Fruit fly (Drosophila melanogaster): ENCODE measurements around the gene beat-VII.

Gene beat-VII

DNA sequence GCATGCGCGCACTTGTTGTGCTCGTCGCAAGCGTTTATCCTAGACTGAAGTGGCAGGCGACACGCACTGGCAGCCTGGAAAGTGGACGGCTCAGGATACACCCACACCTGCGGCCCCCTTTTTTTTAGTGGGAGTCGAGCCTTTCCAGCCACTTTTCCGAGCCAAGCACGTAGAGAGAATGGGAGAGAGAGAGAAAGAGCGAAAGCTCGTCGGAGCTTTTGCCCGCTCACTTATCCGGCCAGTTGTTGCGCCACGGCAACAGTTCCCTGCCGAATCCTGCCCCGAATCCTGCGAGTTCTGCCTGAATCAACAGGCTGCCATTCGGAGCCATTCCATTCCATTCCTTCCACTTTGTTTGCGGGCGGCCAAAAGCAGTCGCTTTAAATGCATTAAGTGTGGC, at the start of gene beat-VII:
TSS of gene beat-VII (minus strand) at position 20 of the 400 bp plus-strand sequence.
- TF ChIP-seq Hr96 (GFP tag; optimal IDR thresholded peaks at IDR 0.05) (no peak), pad (GFP tag; optimal IDR thresholded peaks at IDR 0.05) (peak; percentile 46)

DNA sequence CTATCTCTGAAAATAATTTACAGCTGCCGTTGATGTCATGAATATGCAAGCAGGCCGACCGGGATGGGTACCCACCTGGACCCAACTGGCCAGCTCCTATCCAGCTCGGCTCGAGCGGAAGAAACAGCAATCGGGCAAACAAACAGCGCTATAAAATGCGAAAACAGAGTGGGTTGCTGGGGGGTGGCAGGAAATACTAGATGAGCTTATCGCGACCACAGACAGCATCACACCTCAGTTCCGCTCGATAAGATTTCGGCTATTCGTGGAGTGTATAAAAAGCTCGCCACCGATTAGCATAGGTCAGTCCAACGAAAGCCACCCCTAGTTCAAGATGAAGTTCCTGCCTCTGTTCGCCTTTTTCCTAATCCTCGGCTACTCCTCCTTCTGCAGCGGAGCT, 46.7 kb upstream of the beat-VII start, which contains the start of gene CG14245:
TSS of gene CG14245 (plus strand) at position 301 of the 400 bp plus-strand sequence.
- TF ChIP-seq Hr96 (GFP tag; optimal IDR thresholded peaks at IDR 0.05) (no peak), ovo (GFP tag; optimal IDR thresholded peaks at IDR 0.05) (no peak), CG1620 (GFP tag; optimal IDR thresholded peaks at IDR 0.05) (no peak), CG5204 (GFP tag; optimal IDR thresholded peaks at IDR 0.05) (no peak), Clk (GFP tag; optimal IDR thresholded peaks at IDR 0.05) (no peak), cnc (optimal IDR thresholded peaks at IDR 0.05) (no peak), pad (GFP tag; optimal IDR thresholded peaks at IDR 0.05) (no peak), CG11617 (GFP tag; optimal IDR thresholded peaks at IDR 0.05) (no peak), bab1 (GFP tag; optimal IDR thresholded peaks at IDR 0.05) (no peak), CG7045 (GFP tag; optimal IDR thresholded peaks at IDR 0.05) (no peak), CG7101 (tag; optimal IDR thresholded peaks at IDR 0.05) (no peak), CG33017 (tag; optimal IDR thresholded peaks at IDR 0.05) (no peak), CG14711 (tag; optimal IDR thresholded peaks at IDR 0.05) (no peak), CG12768 (GFP tag; optimal IDR thresholded peaks at IDR 0.05) (no peak), toe (GFP tag; optimal IDR thresholded peaks at IDR 0.05) (no peak), tj (GFP tag; optimal IDR thresholded peaks at IDR 0.05) (no peak), kay (GFP tag; ENCODE audit: borderline replicate concordance) (no peak)

DNA sequence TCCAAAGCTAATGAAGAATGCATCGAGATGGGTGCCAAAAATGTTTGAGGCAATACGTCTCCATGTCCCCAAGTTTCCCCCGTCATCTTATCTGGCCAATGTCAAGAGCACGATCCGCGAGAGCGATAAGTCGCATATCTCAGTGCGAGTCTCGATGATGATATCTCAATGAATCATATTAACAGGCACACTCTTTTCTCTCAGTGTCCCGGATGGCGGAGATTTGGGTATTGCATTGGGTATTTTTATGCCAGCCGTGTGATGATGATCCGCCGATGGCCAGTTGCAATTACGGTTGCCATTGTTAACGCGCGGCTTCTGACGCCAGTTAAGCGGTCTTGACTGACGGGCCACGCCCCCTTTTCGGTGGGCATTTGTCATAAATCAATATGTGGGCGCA, 45.2 kb upstream of the beat-VII start, which contains the start of gene CG14246:
TSS of gene CG14246 (plus strand) at position 301 of the 400 bp plus-strand sequence.
- no peak for TF ChIP-seq CG33017 (tag; optimal IDR thresholded peaks at IDR 0.05)
- no peak for TF ChIP-seq cic (GFP tag; optimal IDR thresholded peaks at IDR 0.05)
- no peak for TF ChIP-seq Mnt (GFP tag; optimal IDR thresholded peaks at IDR 0.05)
- TF ChIP-seq tj (GFP tag; optimal IDR thresholded peaks at IDR 0.05) = no peak
- TF ChIP-seq Clk (GFP tag; optimal IDR thresholded peaks at IDR 0.05) = no peak
- TF ChIP-seq kay (GFP tag; ENCODE audit: borderline replicate concordance) = no peak
- TF ChIP-seq pad (GFP tag; optimal IDR thresholded peaks at IDR 0.05) = no peak

DNA sequence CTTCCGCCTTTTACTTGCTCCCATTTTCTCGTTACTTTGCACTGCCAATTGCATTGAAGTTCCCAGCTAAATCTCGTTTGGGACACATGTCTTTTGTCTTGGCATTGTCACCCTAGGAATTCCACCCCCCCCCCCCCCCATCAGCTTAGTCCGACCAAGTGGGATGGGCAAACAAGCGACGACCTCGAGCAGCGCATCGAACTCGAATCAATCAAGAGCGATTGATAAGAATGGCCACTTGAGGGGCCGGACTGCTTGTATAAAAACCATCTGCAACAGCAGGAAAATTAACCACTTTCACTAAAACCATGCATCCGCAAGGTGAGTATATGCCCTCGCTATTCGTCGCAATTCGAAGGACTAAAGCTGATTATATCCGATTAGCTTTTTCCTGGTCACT, 44.1 kb upstream of the beat-VII start, which contains the start of gene CG14244:
TSS of gene CG14244 (plus strand) at position 301 of the 400 bp plus-strand sequence.
- no peak for TF ChIP-seq cnc (optimal IDR thresholded peaks at IDR 0.05)
- no peak for TF ChIP-seq Mnt (GFP tag; optimal IDR thresholded peaks at IDR 0.05)
- TF ChIP-seq CG5204 (GFP tag; optimal IDR thresholded peaks at IDR 0.05) = no peak
- TF ChIP-seq Crg-1 (GFP tag; optimal IDR thresholded peaks at IDR 0.05) = no peak

DNA sequence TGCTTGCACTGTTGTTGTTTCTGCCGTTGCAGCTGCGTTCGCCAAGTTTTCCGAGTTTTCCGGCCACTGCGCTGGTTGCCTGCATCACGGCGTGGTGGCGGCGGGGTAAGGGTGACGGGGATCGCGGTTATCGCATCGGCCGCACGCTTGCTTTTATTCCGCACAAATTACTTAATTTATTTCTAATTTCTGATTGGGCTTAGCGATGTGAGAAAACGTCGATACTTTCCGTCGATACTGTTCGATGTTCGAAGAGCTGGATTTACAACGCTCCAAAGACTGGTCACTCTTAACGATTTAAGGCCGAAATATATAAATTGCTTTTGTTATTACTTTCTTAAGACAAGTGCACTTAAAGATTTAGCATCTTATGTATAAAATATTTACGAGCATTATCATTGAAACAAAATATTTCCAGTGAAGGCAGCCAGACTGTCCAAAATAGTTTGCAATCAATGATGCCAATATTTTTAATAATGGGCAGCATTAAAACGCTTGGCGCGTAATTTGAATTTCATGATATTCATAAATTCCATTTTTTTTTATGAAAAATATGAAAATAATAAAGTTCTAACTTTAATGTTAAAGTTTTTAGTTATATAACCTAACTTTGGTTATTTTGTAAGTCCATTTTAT, 43.3 kb upstream of the beat-VII start, which contains the start of gene CG6420:
TSS of gene CG6420 (minus strand) at position 240 of the 636 bp plus-strand sequence.
- no peak for TF ChIP-seq CG33017 (tag; optimal IDR thresholded peaks at IDR 0.05)
- TF ChIP-seq toe (GFP tag; optimal IDR thresholded peaks at IDR 0.05) = no peak
- TF ChIP-seq CG7101 (tag; optimal IDR thresholded peaks at IDR 0.05) = no peak
- TF ChIP-seq CG14711 (tag; optimal IDR thresholded peaks at IDR 0.05) = no peak
- no peak for TF ChIP-seq pad (GFP tag; optimal IDR thresholded peaks at IDR 0.05)
- no peak for TF ChIP-seq CG11617 (GFP tag; optimal IDR thresholded peaks at IDR 0.05)
- TF ChIP-seq bab1 (GFP tag; optimal IDR thresholded peaks at IDR 0.05) = peak; percentile 69
- TF ChIP-seq Mnt (GFP tag; optimal IDR thresholded peaks at IDR 0.05) = peak; percentile 12

DNA sequence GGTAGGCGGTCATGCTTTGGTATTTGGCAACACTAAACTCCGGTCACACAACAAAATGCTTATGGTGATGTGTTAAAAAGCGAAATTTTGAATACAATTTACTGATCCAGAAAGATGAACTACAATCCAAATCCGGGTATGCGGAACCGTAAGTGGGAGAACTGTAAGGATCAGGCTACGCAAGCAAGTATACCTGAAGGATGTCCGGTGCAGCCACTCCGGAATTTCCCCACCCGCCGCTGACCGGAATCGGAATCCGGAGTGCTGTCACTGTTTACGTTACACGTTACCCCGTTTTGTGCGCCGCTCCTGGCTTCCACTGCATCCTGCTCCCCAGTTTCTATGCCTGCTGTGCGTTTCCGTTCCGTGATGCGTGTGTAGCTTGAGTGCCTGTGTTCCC, 36.1 kb upstream of the beat-VII start, which contains the start of gene Yif1:
TSS of gene Yif1 (plus strand) at position 8 of the 400 bp plus-strand sequence.
- TF ChIP-seq CG7045 (GFP tag; optimal IDR thresholded peaks at IDR 0.05) = no peak

DNA sequence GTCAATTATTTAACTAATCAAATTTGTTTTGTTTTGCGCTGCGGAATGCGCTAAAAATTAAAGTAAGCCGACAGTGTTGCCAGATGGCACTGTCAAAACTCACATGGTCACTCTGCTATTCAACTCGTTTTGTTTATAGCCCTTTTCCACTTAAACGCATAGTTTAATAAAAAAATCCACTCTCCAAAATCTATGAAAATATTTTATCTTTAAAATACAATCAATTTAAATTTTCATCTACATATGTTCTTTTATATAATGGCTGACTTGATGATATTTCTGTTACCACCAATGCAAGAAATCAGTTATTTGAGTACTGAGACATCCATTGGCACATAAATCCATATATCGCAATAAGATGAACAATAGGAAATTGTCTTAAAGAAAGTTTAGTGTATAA, 35.5 kb upstream of the beat-VII start, which contains the start of gene CG6425:
TSS of gene CG6425 (minus strand) at position 95 of the 400 bp plus-strand sequence.
- TF ChIP-seq CG1620 (GFP tag; optimal IDR thresholded peaks at IDR 0.05) (no peak), Mnt (GFP tag; optimal IDR thresholded peaks at IDR 0.05) (no peak), tj (GFP tag; optimal IDR thresholded peaks at IDR 0.05) (no peak), pad (GFP tag; optimal IDR thresholded peaks at IDR 0.05) (no peak), Hr96 (GFP tag; optimal IDR thresholded peaks at IDR 0.05) (no peak), CG5204 (GFP tag; optimal IDR thresholded peaks at IDR 0.05) (peak; percentile 42), CG11617 (GFP tag; optimal IDR thresholded peaks at IDR 0.05) (no peak), CG7045 (GFP tag; optimal IDR thresholded peaks at IDR 0.05) (peak; percentile 17), toe (GFP tag; optimal IDR thresholded peaks at IDR 0.05) (peak; percentile 49), Crg-1 (GFP tag; optimal IDR thresholded peaks at IDR 0.05) (no peak)

DNA sequence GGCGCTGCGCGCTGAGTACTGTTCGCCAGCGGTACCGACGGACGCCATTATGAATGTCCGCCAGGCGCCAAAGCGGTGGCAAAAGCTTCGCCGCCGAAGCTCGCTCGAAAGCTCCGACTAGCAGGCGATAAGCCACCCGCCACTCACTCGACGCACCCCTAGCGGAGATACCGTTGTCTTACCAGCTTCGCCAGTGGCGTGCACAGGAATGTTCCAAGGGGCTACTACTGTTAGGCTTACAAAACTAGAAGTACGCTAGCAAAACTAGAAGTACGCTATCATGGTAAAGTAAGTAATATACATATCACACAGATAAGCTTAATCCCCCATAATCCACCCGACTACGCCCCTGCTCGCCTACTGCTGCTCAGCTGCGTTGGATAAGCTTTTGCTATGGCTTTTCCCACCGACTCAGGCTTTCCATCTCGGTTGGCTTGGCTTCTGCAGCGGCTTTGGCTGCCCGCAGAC, 32.4 kb upstream of the beat-VII start, which contains the start of gene amon:
TSS of gene amon (minus strand) at position 51 of the 468 bp plus-strand sequence.
- TF ChIP-seq CG1620 (GFP tag; optimal IDR thresholded peaks at IDR 0.05) (peak; percentile 86), CG5204 (GFP tag; optimal IDR thresholded peaks at IDR 0.05) (peak; percentile 99), CG14711 (tag; optimal IDR thresholded peaks at IDR 0.05) (peak; percentile 92), pad (GFP tag; optimal IDR thresholded peaks at IDR 0.05) (peak; percentile 94), CG7101 (tag; optimal IDR thresholded peaks at IDR 0.05) (peak; percentile 97), CG12768 (GFP tag; optimal IDR thresholded peaks at IDR 0.05) (peak; percentile 100), toe (GFP tag; optimal IDR thresholded peaks at IDR 0.05) (peak; percentile 99), Mnt (GFP tag; optimal IDR thresholded peaks at IDR 0.05) (peak; percentile 91), CG11617 (GFP tag; optimal IDR thresholded peaks at IDR 0.05) (peak; percentile 96), cic (GFP tag; optimal IDR thresholded peaks at IDR 0.05) (peak; percentile 95), Hr96 (GFP tag; optimal IDR thresholded peaks at IDR 0.05) (peak; percentile 99), bab1 (GFP tag; optimal IDR thresholded peaks at IDR 0.05) (no peak), Crg-1 (GFP tag; optimal IDR thresholded peaks at IDR 0.05) (peak; percentile 96), cnc (optimal IDR thresholded peaks at IDR 0.05) (no peak), kay (GFP tag; ENCODE audit: borderline replicate concordance) (no peak), CG33017 (tag; optimal IDR thresholded peaks at IDR 0.05) (peak; percentile 98), CG7045 (GFP tag; optimal IDR thresholded peaks at IDR 0.05) (peak; percentile 100), tj (GFP tag; optimal IDR thresholded peaks at IDR 0.05) (peak; percentile 83), ovo (GFP tag; optimal IDR thresholded peaks at IDR 0.05) (peak; percentile 92), Clk (GFP tag; optimal IDR thresholded peaks at IDR 0.05) (peak; percentile 100)

Measured in whole organism, adult.